Fruit fly (Drosophila melanogaster): ENCODE results near the gene Peritrophin-15b.
A peak's percentile ranks its signal among the peaks of the same experiment; 100 is the strongest.

Peritrophin-15b gene

DNA sequence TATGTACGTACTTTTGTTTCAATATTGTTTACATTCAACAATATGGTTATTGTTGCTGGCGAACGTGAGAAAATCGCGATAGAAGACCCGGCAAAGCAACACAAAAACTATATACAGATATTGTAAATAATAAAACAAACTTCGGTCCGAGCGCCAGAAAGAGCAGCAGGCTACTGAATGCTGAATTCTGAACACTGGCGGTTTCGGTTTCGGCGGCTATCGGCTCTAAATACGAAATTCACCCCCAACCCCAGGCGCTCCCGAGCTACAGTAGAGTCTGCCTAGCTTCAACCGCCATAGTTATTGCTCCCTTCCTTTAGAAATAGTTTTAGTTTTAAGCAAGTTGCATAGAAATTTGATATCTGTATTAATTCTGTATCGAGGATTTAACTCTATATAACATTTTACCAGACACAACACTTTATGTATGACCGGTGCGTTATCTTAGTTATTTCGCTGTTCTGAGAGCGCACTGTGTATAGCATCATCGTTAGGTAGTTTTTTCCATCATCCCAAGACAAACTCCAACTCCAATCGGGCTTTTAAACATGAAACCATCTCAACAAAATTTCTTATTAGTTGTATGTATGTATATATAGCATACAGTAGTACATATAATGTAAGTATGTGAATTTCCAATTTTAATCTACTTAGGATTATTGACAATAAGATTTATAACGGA, 32.3 kb downstream of the Peritrophin-15b start, which contains the start of gene CG7627 (continued):
- TF ChIP-seq tna (GFP tag; IDR thresholded peaks at IDR 0.05; ENCODE audit: partially characterized antibody) (no peak), Hr78 (GFP tag; optimal IDR thresholded peaks at IDR 0.05) (peak in 1 of 2 experiments; percentile 15), kah (GFP tag; optimal IDR thresholded peaks at IDR 0.05) (peak; percentile 20), CG6175 (GFP tag; IDR thresholded peaks at IDR 0.05) (peak; percentile 74; the same call in 2 of the 3 replicates), CG17361 (GFP tag; IDR thresholded peaks at IDR 0.05) (peak; percentile 81), D19A (tag; optimal IDR thresholded peaks at IDR 0.05) (peak; percentile 33), kni (GFP tag; optimal IDR thresholded peaks at IDR 0.05) (no peak), wdn (GFP tag; IDR thresholded peaks at IDR 0.05) (peak; percentile 58), Hmr (GFP tag; optimal IDR thresholded peaks at IDR 0.05) (peak; percentile 84), lov (optimal IDR thresholded peaks at IDR 0.05) (no peak), lov (GFP tag; IDR thresholded peaks at IDR 0.05) (peak; percentile 68; the same call in 2 of the 3 replicates), sens-2 (GFP tag; IDR thresholded peaks at IDR 0.05) (no peak), mld (GFP tag; IDR thresholded peaks at IDR 0.05; ENCODE audit: partially characterized antibody) (no peak), slou (GFP tag; optimal IDR thresholded peaks at IDR 0.05) (peak; percentile 17), tap (tag; optimal IDR thresholded peaks at IDR 0.05) (peak; percentile 57), CG14710 (tag; optimal IDR thresholded peaks at IDR 0.05) (peak; percentile 51), ro (GFP tag; IDR thresholded peaks at IDR 0.05) (peak; percentile 70), CG6791 (GFP tag; IDR thresholded peaks at IDR 0.05; ENCODE audit: partially characterized antibody) (no peak), Kr (GFP tag; optimal IDR thresholded peaks at IDR 0.05) (no peak), tin (GFP tag; optimal IDR thresholded peaks at IDR 0.05) (peak; percentile 68), CG11696 (GFP tag; IDR thresholded peaks at IDR 0.05) (0 out of 2 replicates have a peak, but pooled peaks have one; percentile 34), hkb (optimal IDR thresholded peaks at IDR 0.05) (no peak), hkb (GFP tag; IDR thresholded peaks at IDR 0.05) (peak; percentile 84), sc (optimal IDR thresholded peaks at IDR 0.05) (no peak), sc (GFP tag; optimal IDR thresholded peaks at IDR 0.05) (peak; percentile 6), schlank (tag; optimal IDR thresholded peaks at IDR 0.05) (peak; percentile 64), CG4707 (GFP tag; optimal IDR thresholded peaks at IDR 0.05) (peak; percentile 37), CG3995 (GFP tag; optimal IDR thresholded peaks at IDR 0.05) (peak; percentile 7), nau (GFP tag; optimal IDR thresholded peaks at IDR 0.05) (peak; percentile 34), CG18011 (GFP tag; optimal IDR thresholded peaks at IDR 0.05) (peak; percentile 26), pho (GFP tag; optimal IDR thresholded peaks at IDR 0.05) (peak; percentile 59), Camta (GFP tag; optimal IDR thresholded peaks at IDR 0.05) (peak; percentile 47), Bteb2 (GFP tag; optimal IDR thresholded peaks at IDR 0.05) (peak; percentile 10), CG10209 (GFP tag; optimal IDR thresholded peaks at IDR 0.05) (peak; percentile 79), Xbp1 (GFP tag; optimal IDR thresholded peaks at IDR 0.05) (peak; percentile 72), CG3838 (GFP tag; optimal IDR thresholded peaks at IDR 0.05) (no peak), wek (GFP tag; optimal IDR thresholded peaks at IDR 0.05) (peak; percentile 30), Ptx1 (GFP tag; IDR thresholded peaks at IDR 0.05) (peak; percentile 83), lab (GFP tag; optimal IDR thresholded peaks at IDR 0.05) (peak; percentile 88), oc (tag; optimal IDR thresholded peaks at IDR 0.05) (no peak), MESR4 (GFP tag; optimal IDR thresholded peaks at IDR 0.05) (no peak), Lhr (GFP tag; optimal IDR thresholded peaks at IDR 0.05) (no peak), sr (GFP tag; IDR thresholded peaks at IDR 0.05) (peak; percentile 22; the same call in 1 of the 3 replicates), mirr (GFP tag; optimal IDR thresholded peaks at IDR 0.05) (no peak), fd102C (GFP tag; optimal IDR thresholded peaks at IDR 0.05) (no peak), gsb-n (tag; optimal IDR thresholded peaks at IDR 0.05) (peak; percentile 19), psq (GFP tag; optimal IDR thresholded peaks at IDR 0.05) (no peak), ap (GFP tag; IDR thresholded peaks at IDR 0.05) (0 out of 2 replicates have a peak, but pooled peaks have one; percentile 51), dpn (GFP tag; optimal IDR thresholded peaks at IDR 0.05) (peak; percentile 67 to 77)
